Fruit fly (Drosophila melanogaster) whole organism, prepupa: Measurements from ENCODE around the gene CG31091.
A peak's percentile ranks its signal among the peaks of the same experiment; 100 is the strongest.

Experiments used
- CG10631 ChIP-seq: fragments of 200-800 bp; sonication (Bioruptor generic); optimal IDR thresholded peaks from 2 replicates; lab custom pipeline; 2016; ENCODE audit warnings: missing biosample characterization, missing genetic modification characterization
- CG10669 ChIP-seq: fragments of 200-800 bp; sonication (Bioruptor generic); optimal IDR thresholded peaks from 3 replicates; lab custom pipeline; 2018; ENCODE audit warnings: missing biosample characterization, mild to moderate bottlenecking, missing genetic modification characterization, moderate library complexity
- CG11294 ChIP-seq: fragments of 200-800 bp; sonication (Bioruptor generic); IDR thresholded peaks from 2 replicates; pipeline ENCODE4 v1.3.6; 2022; ENCODE audit warnings: missing biosample characterization, missing genetic modification characterization
- CG11762 ChIP-seq: fragments of 200-800 bp; sonication (Bioruptor generic); optimal IDR thresholded peaks from 3 replicates; lab custom pipeline; 2016; ENCODE audit warnings: missing biosample characterization, missing genetic modification characterization; ENCODE audit not compliant: insufficient read depth
- CG11902 ChIP-seq: fragments of 200-800 bp; sonication (Bioruptor generic); optimal IDR thresholded peaks from 3 replicates; lab custom pipeline; 2016; ENCODE audit warnings: missing biosample characterization, missing genetic modification characterization
- CG15336 ChIP-seq: fragments of 200-800 bp; sonication (Bioruptor generic); IDR thresholded peaks from 2 replicates; pipeline ENCODE4 v1.3.6; 2022; ENCODE audit warnings: missing biosample characterization, missing genetic modification characterization
- CG1621 ChIP-seq: fragments of 200-800 bp; sonication (Bioruptor generic); optimal IDR thresholded peaks from 3 replicates; lab custom pipeline; 2018; ENCODE audit warnings: missing biosample characterization, mild to moderate bottlenecking, missing genetic modification characterization
- CG16779 ChIP-seq: fragments of 200-800 bp; sonication (Bioruptor generic); optimal IDR thresholded peaks from 3 replicates; lab custom pipeline; 2017; ENCODE audit warnings: missing biosample characterization, mild to moderate bottlenecking, missing genetic modification characterization
- CG3032 ChIP-seq: fragments of 200-800 bp; optimal IDR thresholded peaks from 2 replicates; lab custom pipeline; 2019; ENCODE audit warnings: missing biosample characterization, mild to moderate bottlenecking, missing genetic modification characterization, moderate library complexity
- CG31627 ChIP-seq: fragments of 200-800 bp; sonication (Bioruptor generic); optimal IDR thresholded peaks from 3 replicates; lab custom pipeline; 2016; ENCODE audit warnings: missing biosample characterization, missing genetic modification characterization
- CG32006 ChIP-seq: fragments of 200-800 bp; sonication (Bioruptor generic); optimal IDR thresholded peaks from 3 replicates; lab custom pipeline; 2017; ENCODE audit warnings: missing biosample characterization, mild to moderate bottlenecking, missing genetic modification characterization
- CG34406 ChIP-seq: fragments of 200-800 bp; sonication (Bioruptor generic); optimal IDR thresholded peaks from 3 replicates; lab custom pipeline; 2016; ENCODE audit warnings: missing biosample characterization, missing genetic modification characterization
- CG3919 ChIP-seq: fragments of 200-800 bp; sonication (Bioruptor generic); optimal IDR thresholded peaks from 3 replicates; lab custom pipeline; 2016; ENCODE audit warnings: missing biosample characterization, missing genetic modification characterization
- CG4318 ChIP-seq: fragments of 200-800 bp; sonication (Bioruptor generic); optimal IDR thresholded peaks from 3 replicates; lab custom pipeline; 2017; ENCODE audit warnings: missing biosample characterization, mild to moderate bottlenecking, missing genetic modification characterization
- CG6276 ChIP-seq: fragments of 200-800 bp; sonication (Bioruptor generic); optimal IDR thresholded peaks from 2 replicates; lab custom pipeline; 2017; ENCODE audit warnings: missing biosample characterization, mild to moderate bottlenecking, missing genetic modification characterization
- CG6808 ChIP-seq: fragments of 200-800 bp; sonication (Bioruptor generic); optimal IDR thresholded peaks from 3 replicates; lab custom pipeline; 2017; ENCODE audit warnings: missing biosample characterization, missing genetic modification characterization, mild to moderate bottlenecking, moderate library complexity, missing genetic modification reagents
- CG6854 ChIP-seq: fragments of 200-800 bp; sonication (Bioruptor generic); optimal IDR thresholded peaks from 2 replicates; lab custom pipeline; 2017; ENCODE audit warnings: missing biosample characterization, mild to moderate bottlenecking, missing genetic modification characterization
- CG7368 ChIP-seq: fragments of 200-800 bp; sonication (Bioruptor generic); optimal IDR thresholded peaks from 3 replicates; lab custom pipeline; 2016; ENCODE audit warnings: missing biosample characterization, missing genetic modification characterization
- CG8119 ChIP-seq: fragments of 200-800 bp; sonication (Bioruptor generic); IDR thresholded peaks from 3 replicates; pipeline ENCODE4 v1.3.6; 2022; ENCODE audit warnings: missing biosample characterization, missing genetic modification characterization
- CG8319 ChIP-seq: fragments of 200-800 bp; sonication (Bioruptor generic); optimal IDR thresholded peaks from 3 replicates; lab custom pipeline; 2016; ENCODE audit warnings: missing biosample characterization, missing genetic modification characterization
- CG8632 ChIP-seq: fragments of 200-800 bp; sonication (Bioruptor generic); optimal IDR thresholded peaks from 3 replicates; lab custom pipeline; 2016; ENCODE audit warnings: missing biosample characterization, missing genetic modification characterization
- CG9139 ChIP-seq: fragments of 200-800 bp; sonication (Bioruptor generic); optimal IDR thresholded peaks from 3 replicates; lab custom pipeline; 2017; ENCODE audit warnings: missing biosample characterization, mild to moderate bottlenecking, missing genetic modification characterization
- Eip75B ChIP-seq: fragments of 200-800 bp; sonication (Bioruptor generic); optimal IDR thresholded peaks from 3 replicates; lab custom pipeline; 2016; ENCODE audit warnings: missing biosample characterization, missing genetic modification characterization
- Eip78C ChIP-seq: fragments of 200-800 bp; sonication (Bioruptor generic); peaks from one replicate; lab custom pipeline; 2016; ENCODE audit warnings: missing biosample characterization, missing genetic modification characterization
- Eip93F ChIP-seq: fragments of 200-800 bp; sonication (Bioruptor generic); optimal IDR thresholded peaks from 2 replicates; lab custom pipeline; 2016; ENCODE audit warnings: missing biosample characterization, mild to moderate bottlenecking, missing genetic modification characterization
- Ets21C ChIP-seq: fragments of 200-800 bp; sonication (Bioruptor generic); optimal IDR thresholded peaks from 3 replicates; lab custom pipeline; 2016; ENCODE audit warnings: missing biosample characterization, missing genetic modification characterization
- Ets96B ChIP-seq: fragments of 200-800 bp; optimal IDR thresholded peaks from 2 replicates; lab custom pipeline; 2019; ENCODE audit warnings: missing biosample characterization, mild to moderate bottlenecking, missing genetic modification characterization, moderate library complexity
- Gug ChIP-seq: fragments of 200-800 bp; sonication (Bioruptor generic); IDR thresholded peaks from 2 replicates; pipeline ENCODE4 v1.3.6; 2022; ENCODE audit warnings: missing biosample characterization, missing genetic modification characterization
- Hr38 ChIP-seq: sonication (Bioruptor generic); optimal IDR thresholded peaks from 2 replicates; lab custom pipeline; 2016; ENCODE audit warnings: missing biosample characterization, missing genetic modification characterization
- Hr39 ChIP-seq: fragments of 200-800 bp; sonication (Bioruptor generic); optimal IDR thresholded peaks from 2 replicates; lab custom pipeline; 2016; ENCODE audit warnings: missing biosample characterization, missing genetic modification characterization
- Hr4 ChIP-seq: fragments of 200-800 bp; sonication (Bioruptor generic); optimal IDR thresholded peaks from 3 replicates; lab custom pipeline; 2016; ENCODE audit warnings: missing biosample characterization, missing genetic modification characterization
- Lpt ChIP-seq: fragments of 200-800 bp; sonication (Bioruptor generic); optimal IDR thresholded peaks from 3 replicates; lab custom pipeline; 2016; ENCODE audit warnings: missing biosample characterization, missing genetic modification characterization
- Met ChIP-seq: fragments of 200-800 bp; sonication (Bioruptor generic); optimal IDR thresholded peaks from 3 replicates; lab custom pipeline; 2016; ENCODE audit warnings: missing biosample characterization, missing genetic modification characterization
- OdsH ChIP-seq: fragments of 200-800 bp; sonication (Bioruptor generic); optimal IDR thresholded peaks from 3 replicates; lab custom pipeline; 2016; ENCODE audit warnings: missing biosample characterization, missing genetic modification characterization
- Smox ChIP-seq: fragments of 200-800 bp; sonication (Bioruptor generic); optimal IDR thresholded peaks from 3 replicates; lab custom pipeline; 2016; ENCODE audit warnings: missing biosample characterization, missing genetic modification characterization
- Sox102F ChIP-seq: fragments of 200-800 bp; sonication (Bioruptor generic); optimal IDR thresholded peaks from 2 replicates; lab custom pipeline; 2016; ENCODE audit warnings: missing biosample characterization, mild to moderate bottlenecking, missing genetic modification characterization
- Sox15 ChIP-seq: fragments of 200-800 bp; sonication (Bioruptor generic); optimal IDR thresholded peaks from 3 replicates; lab custom pipeline; 2016; ENCODE audit warnings: missing biosample characterization, missing genetic modification characterization
- achi ChIP-seq: fragments of 200-800 bp; sonication (Bioruptor generic); optimal IDR thresholded peaks from 3 replicates; lab custom pipeline; 2016; ENCODE audit warnings: missing biosample characterization, missing genetic modification characterization
- acj6 ChIP-seq: fragments of 200-800 bp; sonication (Bioruptor generic); optimal IDR thresholded peaks from 3 replicates; lab custom pipeline; 2016; ENCODE audit warnings: missing biosample characterization, missing genetic modification characterization
- cyc ChIP-seq: fragments of 200-800 bp; sonication (Bioruptor generic); optimal IDR thresholded peaks from 3 replicates; lab custom pipeline; 2016; ENCODE audit warnings: missing biosample characterization, missing genetic modification characterization
- dac ChIP-seq: fragments of 200-800 bp; sonication (Bioruptor generic); optimal IDR thresholded peaks from 2 replicates; lab custom pipeline; 2017; ENCODE audit warnings: missing biosample characterization, mild to moderate bottlenecking, missing genetic modification characterization
- dsx ChIP-seq: fragments of 200-800 bp; optimal IDR thresholded peaks from 3 replicates; lab custom pipeline; 2019; ENCODE audit warnings: missing biosample characterization, mild to moderate bottlenecking, missing genetic modification characterization, moderate library complexity; ENCODE audit not compliant: poor library complexity, severe bottlenecking
- eg ChIP-seq: fragments of 200-800 bp; sonication (Bioruptor generic); IDR thresholded peaks from 3 replicates; pipeline ENCODE4 v1.3.6; 2022; ENCODE audit warnings: missing biosample characterization, missing genetic modification characterization
- esn ChIP-seq: fragments of 200-800 bp; sonication (Bioruptor generic); optimal IDR thresholded peaks from 2 replicates; lab custom pipeline; 2016; ENCODE audit warnings: missing biosample characterization, mild to moderate bottlenecking, missing genetic modification characterization, moderate library complexity
- fd59A ChIP-seq: fragments of 200-800 bp; sonication (Bioruptor generic); optimal IDR thresholded peaks from 2 replicates; lab custom pipeline; 2017; ENCODE audit warnings: missing biosample characterization, mild to moderate bottlenecking, missing genetic modification characterization, missing genetic modification reagents
- fkh ChIP-seq: fragments of 200-800 bp; sonication (Bioruptor generic); optimal IDR thresholded peaks from 3 replicates; lab custom pipeline; 2017; ENCODE audit warnings: missing biosample characterization, mild to moderate bottlenecking, missing genetic modification characterization, moderate library complexity
- lz ChIP-seq: fragments of 200-800 bp; sonication (Bioruptor generic); optimal IDR thresholded peaks from 3 replicates; lab custom pipeline; 2016; ENCODE audit warnings: missing biosample characterization, missing genetic modification characterization
- net ChIP-seq: fragments of 200-800 bp; sonication (Bioruptor generic); optimal IDR thresholded peaks from 3 replicates; lab custom pipeline; 2016; ENCODE audit warnings: missing biosample characterization, missing genetic modification characterization
- pdm3 ChIP-seq: fragments of 200-800 bp; sonication (Bioruptor generic); optimal IDR thresholded peaks from 3 replicates; lab custom pipeline; 2016; ENCODE audit warnings: missing biosample characterization, missing genetic modification characterization
- salr ChIP-seq, 2 experiments: fragments of 200-800 bp; sonication (Bioruptor generic); optimal IDR thresholded peaks; 3 replicates each; lab custom pipeline; 2016 to 2018; ENCODE audit warnings: missing biosample characterization in 2 of 2, missing genetic modification characterization in 2 of 2, mild to moderate bottlenecking in 1 of 2
- spab ChIP-seq: fragments of 200-800 bp; sonication (Bioruptor generic); optimal IDR thresholded peaks from 2 replicates; lab custom pipeline; 2017; ENCODE audit warnings: missing biosample characterization, mild to moderate bottlenecking, missing genetic modification characterization, missing genetic modification reagents
- svp ChIP-seq: fragments of 200-800 bp; sonication (Bioruptor generic); peaks from one replicate; lab custom pipeline; 2016; ENCODE audit warnings: missing biosample characterization, missing genetic modification characterization
- topi ChIP-seq: fragments of 200-800 bp; sonication (Bioruptor generic); optimal IDR thresholded peaks from 3 replicates; lab custom pipeline; 2016; ENCODE audit warnings: missing biosample characterization, missing genetic modification characterization

Gene CG31091

dm6 chr3R:25879324-25879766 lies 20.4 kb upstream of the CG31091 start:
- TF ChIP-seq CG6808 (GFP tag; lab: Kevin White, UChicago) (no peak), Lpt (peak; percentile 17), CG31627 (GFP tag; lab: Kevin White, UChicago) (peak; percentile 3), CG15336 (GFP tag; lab: Robert Waterston, UW) (peak; percentile 83), CG8119 (GFP tag; lab: Robert Waterston, UW) (peak; percentile 78; the same call in 2 of the 3 replicates), CG4318 (peak; percentile 58), CG8319 (GFP tag; lab: Kevin White, UChicago) (no peak), CG8632 (GFP tag; lab: Kevin White, UChicago) (peak; percentile 14), dac (GFP tag; lab: Kevin White, UChicago) (no peak), OdsH (peak; percentile 53), CG11294 (0 out of 2 replicates have a peak, but pooled peaks have one; percentile 51), CG34406 (GFP tag; lab: Kevin White, UChicago) (no peak), fkh (GFP tag; lab: Kevin White, UChicago) (no peak), esn (GFP tag; lab: Kevin White, UChicago) (peak; percentile 28), CG11762 (GFP tag; lab: Kevin White, UChicago) (peak; percentile 10), topi (GFP tag; lab: Kevin White, UChicago) (no peak), CG1621 (tag; lab: Kevin White, UChicago) (no peak), Met (GFP tag; lab: Kevin White, UChicago) (peak; percentile 22), eg (no peak; the same call in 2 of the 3 replicates), Eip75B (GFP tag; lab: Kevin White, UChicago) (no peak), Sox15 (GFP tag; lab: Kevin White, UChicago) (no peak), CG10669 (GFP tag; lab: Kevin White, UChicago) (peak; percentile 20), Hr4 (GFP tag; lab: Kevin White, UChicago) (peak; percentile 79), cyc (GFP tag; lab: Kevin White, UChicago) (peak; percentile 3), salr (GFP tag; optimal IDR thresholded peaks at IDR 0.05; lab: Kevin White, UChicago) (peak in 1 of 2 experiments; percentile 65), net (GFP tag; lab: Kevin White, UChicago) (peak; percentile 22), Eip78C (GFP tag; lab: Kevin White, UChicago) (peak; percentile 79), Smox (peak; percentile 17), Sox102F (GFP tag; lab: Kevin White, UChicago) (peak; percentile 29), Eip93F (GFP tag; lab: Kevin White, UChicago) (no peak), CG6854 (GFP tag; lab: Kevin White, UChicago) (no peak), pdm3 (GFP tag; lab: Kevin White, UChicago) (peak; percentile 61), fd59A (GFP tag; lab: Kevin White, UChicago) (no peak), spab (GFP tag; lab: Kevin White, UChicago) (no peak), CG10631 (GFP tag; lab: Kevin White, UChicago) (no peak), lz (GFP tag; lab: Kevin White, UChicago) (no peak), CG6276 (GFP tag; lab: Kevin White, UChicago) (peak; percentile 62), Gug (GFP tag; lab: Robert Waterston, UW) (peak; percentile 70), achi (GFP tag; lab: Kevin White, UChicago) (peak; percentile 48), CG32006 (GFP tag; lab: Kevin White, UChicago) (peak; percentile 78), CG16779 (tag; lab: Kevin White, UChicago) (no peak), acj6 (GFP tag; lab: Kevin White, UChicago) (peak; percentile 39), svp (GFP tag; lab: Kevin White, UChicago) (peak; percentile 68), Hr39 (peak; percentile 36), CG7368 (GFP tag; lab: Kevin White, UChicago) (no peak), CG11902 (GFP tag; lab: Kevin White, UChicago) (no peak), CG9139 (GFP tag; lab: Kevin White, UChicago) (no peak), Ets21C (GFP tag; lab: Kevin White, UChicago) (no peak), dsx (peak; percentile 11), CG3032 (tag; lab: Kevin White, UChicago) (no peak), Hr38 (GFP tag; lab: Kevin White, UChicago) (no peak), Ets96B (no peak), CG3919 (GFP tag; lab: Kevin White, UChicago) (peak; percentile 48)
